Fruit fly (Drosophila melanogaster) whole organism, embryonic: ENCODE results near the gene CG12056.

ENCODE experiments used
- Asciz ChIP-seq: fragments of 200-800 bp; sonication (Bioruptor generic); optimal IDR thresholded peaks from 2 replicates; lab custom pipeline; 2017; ENCODE audit warnings: missing biosample characterization, mild to moderate bottlenecking, missing genetic modification characterization, missing genetic modification reagents
- CG10979 ChIP-seq: fragments of 200-800 bp; sonication (Bioruptor generic); optimal IDR thresholded peaks from 2 replicates; lab custom pipeline; 2018; ENCODE audit warnings: missing biosample characterization, mild to moderate bottlenecking, missing genetic modification characterization, moderate library complexity
- CG11398 ChIP-seq: fragments of 200-800 bp; sonication (Bioruptor generic); optimal IDR thresholded peaks from 2 replicates; lab custom pipeline; 2016; ENCODE audit warnings: missing biosample characterization, missing genetic modification characterization
- CG12071 ChIP-seq: fragments of 200-800 bp; sonication (Bioruptor generic); optimal IDR thresholded peaks from 3 replicates; lab custom pipeline; 2018; ENCODE audit warnings: missing biosample characterization, mild to moderate bottlenecking, missing genetic modification characterization
- CG13624 ChIP-seq: fragments of 200-800 bp; sonication (Bioruptor generic); optimal IDR thresholded peaks from 2 replicates; lab custom pipeline; 2016; ENCODE audit warnings: missing biosample characterization, missing genetic modification characterization
- CG1602 ChIP-seq: fragments of 200-800 bp; sonication (Bioruptor generic); optimal IDR thresholded peaks from 3 replicates; lab custom pipeline; 2016; ENCODE audit warnings: missing biosample characterization, missing genetic modification characterization
- CG17186 ChIP-seq: fragments of 200-800 bp; sonication (Bioruptor generic); optimal IDR thresholded peaks from 3 replicates; lab custom pipeline; 2017; ENCODE audit warnings: missing biosample characterization, missing genetic modification reagents, missing genetic modification characterization
- CG17802 ChIP-seq: fragments of 200-800 bp; sonication (Bioruptor generic); optimal IDR thresholded peaks from 2 replicates; lab custom pipeline; 2018; ENCODE audit warnings: missing biosample characterization, mild to moderate bottlenecking, missing genetic modification characterization, moderate library complexity
- CG17829 ChIP-seq: fragments of 200-800 bp; optimal IDR thresholded peaks from 2 replicates; lab custom pipeline; 2019; ENCODE audit warnings: missing biosample characterization, mild to moderate bottlenecking, missing genetic modification characterization, moderate library complexity
- CG2116 ChIP-seq: fragments of 200-800 bp; sonication (Bioruptor generic); optimal IDR thresholded peaks from 3 replicates; lab custom pipeline; 2018; ENCODE audit warnings: missing biosample characterization, mild to moderate bottlenecking, missing genetic modification characterization
- CG2875 ChIP-seq: fragments of 200-800 bp; sonication (Bioruptor generic); optimal IDR thresholded peaks from 2 replicates; lab custom pipeline; 2017; ENCODE audit warnings: missing biosample characterization, mild to moderate bottlenecking, missing genetic modification characterization, missing genetic modification reagents
- CG30020 ChIP-seq: fragments of 200-800 bp; optimal IDR thresholded peaks from 2 replicates; lab custom pipeline; 2019; ENCODE audit warnings: missing biosample characterization, mild to moderate bottlenecking, missing genetic modification characterization, moderate library complexity
- CG31224 ChIP-seq: fragments of 200-800 bp; sonication (Bioruptor generic); IDR thresholded peaks from 2 replicates; pipeline ENCODE4 v1.3.6; 2022; ENCODE audit warnings: missing biosample characterization, missing genetic modification characterization
- CG31365 ChIP-seq: fragments of 200-800 bp; sonication (Bioruptor generic); optimal IDR thresholded peaks from 2 replicates; lab custom pipeline; 2018; ENCODE audit warnings: missing biosample characterization, mild to moderate bottlenecking, missing genetic modification characterization
- CG3407 ChIP-seq: fragments of 200-800 bp; sonication (Bioruptor generic); optimal IDR thresholded peaks from 2 replicates; lab custom pipeline; 2018; ENCODE audit warnings: missing biosample characterization, mild to moderate bottlenecking, missing genetic modification characterization
- CG34422 ChIP-seq: fragments of 200-800 bp; sonication (Bioruptor generic); IDR thresholded peaks from 3 replicates; pipeline ENCODE4 v1.3.6; 2022; ENCODE audit warnings: missing biosample characterization, missing genetic modification characterization
- CG5180 ChIP-seq: fragments of 200-800 bp; sonication (Bioruptor generic); optimal IDR thresholded peaks from 3 replicates; lab custom pipeline; 2017; ENCODE audit warnings: missing biosample characterization, missing genetic modification characterization, mild to moderate bottlenecking, moderate library complexity, missing genetic modification reagents
- CG6683 ChIP-seq: fragments of 200-800 bp; sonication (Bioruptor generic); optimal IDR thresholded peaks from 2 replicates; lab custom pipeline; 2017; ENCODE audit warnings: missing biosample characterization, mild to moderate bottlenecking, missing genetic modification characterization, missing genetic modification reagents
- CG8281 ChIP-seq: fragments of 200-800 bp; sonication (Bioruptor generic); optimal IDR thresholded peaks from 2 replicates; lab custom pipeline; 2018; ENCODE audit warnings: missing biosample characterization, mild to moderate bottlenecking, missing genetic modification characterization, moderate library complexity
- CG8765 ChIP-seq: fragments of 200-800 bp; sonication (Bioruptor generic); IDR thresholded peaks from 2 replicates; pipeline ENCODE4 v1.3.6; 2022; ENCODE audit warnings: missing biosample characterization, missing genetic modification characterization
- CG9817 ChIP-seq: fragments of 200-800 bp; sonication (Bioruptor generic); optimal IDR thresholded peaks from 2 replicates; lab custom pipeline; 2018; ENCODE audit warnings: missing biosample characterization, mild to moderate bottlenecking, missing genetic modification characterization, moderate library complexity
- Camta ChIP-seq: fragments of 200-800 bp; sonication (Bioruptor generic); optimal IDR thresholded peaks from 2 replicates; lab custom pipeline; 2016; ENCODE audit warnings: missing biosample characterization, missing genetic modification characterization
- CkIIα-i1 ChIP-seq: fragments of 200-800 bp; sonication (Bioruptor generic); IDR thresholded peaks from 2 replicates; pipeline ENCODE4 v1.3.6; 2022; ENCODE audit warnings: missing biosample characterization, missing genetic modification characterization
- D ChIP-seq, 2 experiments: fragments of 200-800 bp in 1 of 2; fragments of >200 bp in 1 of 2; sonication (Bioruptor generic) in 1 of 2; optimal IDR thresholded peaks; 2 replicates in 1 of 2; 3 replicates in 1 of 2; lab custom pipeline; 2017; ENCODE audit warnings: mild to moderate bottlenecking in 1 of 2, missing biosample characterization in 1 of 2, missing genetic modification characterization in 1 of 2, missing genetic modification reagents in 1 of 2
- D19A ChIP-seq: fragments of 200-800 bp; optimal IDR thresholded peaks from 3 replicates; lab custom pipeline; 2019; ENCODE audit warnings: missing biosample characterization, mild to moderate bottlenecking, missing genetic modification characterization, moderate library complexity
- Dip2 ChIP-seq: fragments of 200-800 bp; sonication (Bioruptor generic); IDR thresholded peaks from 2 replicates; pipeline ENCODE4 v1.3.6; 2022; ENCODE audit warnings: missing biosample characterization, missing genetic modification characterization
- HmgZ ChIP-seq: fragments of 200-800 bp; sonication (Bioruptor generic); optimal IDR thresholded peaks from 2 replicates; lab custom pipeline; 2018; ENCODE audit warnings: missing biosample characterization, mild to moderate bottlenecking, missing genetic modification characterization
- Mes4 ChIP-seq: fragments of 200-800 bp; sonication (Bioruptor generic); optimal IDR thresholded peaks from 2 replicates; lab custom pipeline; 2016; ENCODE audit warnings: missing biosample characterization, missing genetic modification characterization
- Scr ChIP-seq: fragments of 200-800 bp; sonication (Bioruptor generic); IDR thresholded peaks from 2 replicates; pipeline ENCODE4 v1.3.6; 2022; ENCODE audit warnings: missing biosample characterization, missing genetic modification characterization; ENCODE audit not compliant: partially characterized antibody
- Six4 ChIP-seq: fragments of 200-800 bp; sonication (Bioruptor generic); optimal IDR thresholded peaks from 2 replicates; lab custom pipeline; 2016; ENCODE audit warnings: missing biosample characterization, missing genetic modification characterization
- Sox102F ChIP-seq: fragments of 200-800 bp; sonication (Bioruptor generic); optimal IDR thresholded peaks from 2 replicates; lab custom pipeline; 2018; ENCODE audit warnings: missing biosample characterization, mild to moderate bottlenecking, missing genetic modification characterization, moderate library complexity
- Vsx1 ChIP-seq: fragments of 200-800 bp; sonication (Bioruptor generic); optimal IDR thresholded peaks from 2 replicates; lab custom pipeline; 2017; ENCODE audit warnings: missing biosample characterization, mild to moderate bottlenecking, missing genetic modification characterization, missing genetic modification reagents
- bowl ChIP-seq: fragments of 200-800 bp; sonication (Bioruptor generic); IDR thresholded peaks from 2 replicates; pipeline ENCODE4 v1.3.6; 2022; ENCODE audit warnings: missing biosample characterization, missing genetic modification characterization
- caup ChIP-seq: fragments of 200-800 bp; sonication (Bioruptor generic); optimal IDR thresholded peaks from 3 replicates; lab custom pipeline; 2017; ENCODE audit warnings: missing biosample characterization, mild to moderate bottlenecking, missing genetic modification characterization, moderate library complexity; ENCODE audit not compliant: severe bottlenecking
- cg ChIP-seq: fragments of 200-800 bp; sonication (Bioruptor generic); optimal IDR thresholded peaks from 3 replicates; lab custom pipeline; 2019; ENCODE audit warnings: missing biosample characterization, mild to moderate bottlenecking, missing genetic modification characterization, moderate library complexity
- chif ChIP-seq, 2 experiments: fragments of 200-800 bp; sonication (Bioruptor generic); optimal IDR thresholded peaks; 3 replicates each; lab custom pipeline; 2016; ENCODE audit warnings: missing biosample characterization in 2 of 2, missing genetic modification characterization in 2 of 2
- chn ChIP-seq: fragments of 200-800 bp; sonication (Bioruptor generic); optimal IDR thresholded peaks from 2 replicates; lab custom pipeline; 2016; ENCODE audit warnings: missing biosample characterization, missing genetic modification characterization
- croc ChIP-seq: fragments of 200-800 bp; sonication (Bioruptor generic); conservative IDR thresholded peaks from 3 replicates; pipeline ENCODE4 v1.3.6; 2022; ENCODE audit warnings: missing biosample characterization, missing genetic modification characterization
- crol ChIP-seq: fragments of 200-800 bp; sonication (Bioruptor generic); IDR thresholded peaks from 2 replicates; pipeline ENCODE4 v1.3.6; 2022; ENCODE audit warnings: missing biosample characterization, missing genetic modification characterization
- grau ChIP-seq: fragments of 200-800 bp; optimal IDR thresholded peaks from 3 replicates; lab custom pipeline; 2019; ENCODE audit warnings: missing biosample characterization, mild to moderate bottlenecking, missing genetic modification characterization, moderate library complexity
- jing ChIP-seq: fragments of 200-800 bp; sonication (Bioruptor generic); optimal IDR thresholded peaks from 2 replicates; lab custom pipeline; 2018; ENCODE audit warnings: missing biosample characterization, mild to moderate bottlenecking, missing genetic modification characterization
- klu ChIP-seq: fragments of 200-800 bp; sonication (Bioruptor generic); IDR thresholded peaks from 2 replicates; pipeline ENCODE4 v1.3.6; 2022; ENCODE audit warnings: missing biosample characterization, missing genetic modification characterization
- kni ChIP-seq: fragments of 200-800 bp; sonication (Bioruptor generic); optimal IDR thresholded peaks from 3 replicates; lab custom pipeline; 2017; ENCODE audit warnings: mild to moderate bottlenecking, missing biosample characterization, missing genetic modification reagents, missing genetic modification characterization
- mirr ChIP-seq: fragments of 200-800 bp; sonication (Bioruptor generic); optimal IDR thresholded peaks from 3 replicates; lab custom pipeline; 2018; ENCODE audit warnings: missing biosample characterization, mild to moderate bottlenecking, missing genetic modification characterization
- p53 ChIP-seq: fragments of 200-800 bp; sonication (Bioruptor generic); optimal IDR thresholded peaks from 2 replicates; lab custom pipeline; 2016; ENCODE audit warnings: missing biosample characterization, missing genetic modification characterization
- rib ChIP-seq: fragments of 200-800 bp; sonication (Bioruptor generic); IDR thresholded peaks from 2 replicates; pipeline ENCODE4 v1.3.6; 2022; ENCODE audit warnings: missing biosample characterization, missing genetic modification characterization
- tin ChIP-seq: fragments of 200-800 bp; sonication (Bioruptor generic); optimal IDR thresholded peaks from 3 replicates; lab custom pipeline; 2016; ENCODE audit warnings: missing biosample characterization, missing genetic modification characterization
- trh ChIP-seq: fragments of 200-800 bp; sonication (Bioruptor generic); optimal IDR thresholded peaks from 2 replicates; lab custom pipeline; 2016; ENCODE audit warnings: missing biosample characterization, missing genetic modification characterization
- usp ChIP-seq: fragments of >200 bp; optimal IDR thresholded peaks from 2 replicates; lab custom pipeline; 2017; ENCODE audit warnings: missing biosample characterization, missing genetic modification characterization
- yki ChIP-seq: fragments of >200 bp; optimal IDR thresholded peaks from 3 replicates; lab custom pipeline; 2018

CG12056 gene

DNA sequence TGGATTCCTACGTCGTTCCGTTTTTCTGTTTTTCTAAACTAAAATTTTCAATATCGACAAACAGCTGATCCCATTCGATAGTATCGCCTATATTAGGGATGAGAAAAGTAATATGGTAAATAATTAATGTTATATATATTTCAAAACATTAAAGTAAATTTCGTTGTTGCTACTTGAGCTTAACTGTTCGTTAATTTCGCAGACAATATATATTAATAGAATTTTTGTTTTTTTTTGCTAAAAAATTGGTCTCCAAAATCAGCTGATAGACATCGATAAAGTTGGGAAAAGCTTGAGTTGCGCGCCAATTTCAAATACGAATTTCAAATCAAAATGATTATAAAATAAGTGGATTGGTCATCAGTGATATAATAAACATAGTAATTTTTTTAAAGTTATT lies 3.9 kb downstream of the CG12056 start, which contains the start of gene CG12118 (continued):
- no peak for TF ChIP-seq cg (GFP tag; lab: Kevin White, UChicago)
- peak; percentile 42 for TF ChIP-seq HmgZ (tag; lab: Kevin White, UChicago)
- peak; percentile 67 for TF ChIP-seq grau
- TF ChIP-seq CkIIα-i1 (GFP tag; lab: Robert Waterston, UW): no peak
- peak; percentile 85 for TF ChIP-seq CG34422 (GFP tag; lab: Robert Waterston, UW)
- TF ChIP-seq CG3407: peak; percentile 48
- peak; percentile 44 for TF ChIP-seq CG2875 (GFP tag; lab: Kevin White, UChicago)
- TF ChIP-seq tin: peak; percentile 79
- TF ChIP-seq croc (GFP tag; lab: Robert Waterston, UW): peak; percentile 39; the same call in 2 of the 3 replicates
- peak; percentile 62 for TF ChIP-seq caup (GFP tag; lab: Kevin White, UChicago)
- no peak for TF ChIP-seq Mes4
- TF ChIP-seq CG17186 (GFP tag; lab: Kevin White, UChicago): peak; percentile 38
- TF ChIP-seq crol: no peak
- TF ChIP-seq kni: no peak
- TF ChIP-seq usp (GFP tag; lab: Kevin White, UChicago): no peak
- TF ChIP-seq trh: peak; percentile 79
- TF ChIP-seq D19A (tag; lab: Kevin White, UChicago): peak; percentile 63
- peak; percentile 14 for TF ChIP-seq Camta
- peak; percentile 2 for TF ChIP-seq CG8281 (tag; lab: Kevin White, UChicago)
- TF ChIP-seq CG1602 (GFP tag; lab: Kevin White, UChicago): peak; percentile 83
- peak; percentile 95 for TF ChIP-seq Scr (GFP tag; lab: Robert Waterston, UW)
- TF ChIP-seq p53 (GFP tag; lab: Kevin White, UChicago): no peak
- peak; percentile 41; the same call in 1 of the 2 replicates for TF ChIP-seq klu (GFP tag; lab: Robert Waterston, UW)
- peak; percentile 87 for TF ChIP-seq Sox102F (GFP tag; lab: Kevin White, UChicago)
- no peak for TF ChIP-seq CG11398 (GFP tag; lab: Kevin White, UChicago)
- TF ChIP-seq CG5180: no peak
- peak; percentile 41 for TF ChIP-seq CG30020 (tag; lab: Kevin White, UChicago)
- no peak for TF ChIP-seq CG12071 (GFP tag; lab: Kevin White, UChicago)
- TF ChIP-seq CG9817 (tag; lab: Kevin White, UChicago): peak; percentile 74
- 0 out of 2 replicates have a peak, but pooled peaks have one; percentile 10 for TF ChIP-seq CG8765 (GFP tag; lab: Robert Waterston, UW)
- TF ChIP-seq chn: peak; percentile 57
- peak; percentile 5 for TF ChIP-seq CG13624
- TF ChIP-seq chif (GFP tag; optimal IDR thresholded peaks at IDR 0.05; lab: Kevin White, UChicago): peak; percentile 0 to 52
- TF ChIP-seq Asciz (GFP tag; lab: Kevin White, UChicago): no peak
- TF ChIP-seq CG17829 (tag; lab: Kevin White, UChicago): peak; percentile 74
- TF ChIP-seq CG6683 (GFP tag; lab: Kevin White, UChicago): peak; percentile 45
- peak; percentile 25 for TF ChIP-seq CG17802 (tag; lab: Kevin White, UChicago)
- peak; percentile 44; the same call in 1 of the 2 replicates for TF ChIP-seq rib
- TF ChIP-seq CG10979 (tag; lab: Kevin White, UChicago): peak; percentile 72
- no peak for TF ChIP-seq yki
- TF ChIP-seq jing (GFP tag; lab: Kevin White, UChicago): no peak
- TF ChIP-seq CG31224: peak; percentile 79
- TF ChIP-seq Six4: peak; percentile 72
- TF ChIP-seq Vsx1: no peak
- no peak for TF ChIP-seq D (optimal IDR thresholded peaks at IDR 0.05; lab: Kevin White, UChicago)
- TF ChIP-seq D (GFP tag; optimal IDR thresholded peaks at IDR 0.05; lab: Kevin White, UChicago): peak; percentile 45
- no peak for TF ChIP-seq Dip2
- TF ChIP-seq mirr (GFP tag; lab: Kevin White, UChicago): no peak
- peak; percentile 88 for TF ChIP-seq CG2116 (GFP tag; lab: Kevin White, UChicago)
- TF ChIP-seq bowl (GFP tag; lab: Robert Waterston, UW): no peak
- TF ChIP-seq CG31365: no peak
